Fruit fly (Drosophila melanogaster) whole organism, wandering third instar larva: Measurements from ENCODE around the gene CG11837.
A peak's percentile ranks its signal among the peaks of the same experiment; 100 is the strongest.

Experiments used
- CG9705 ChIP-seq: fragments of 200-800 bp; sonication (Bioruptor generic); optimal IDR thresholded peaks from 2 replicates; lab custom pipeline; 2018; ENCODE audit warnings: missing biosample characterization, mild to moderate bottlenecking, missing genetic modification characterization
- Rel ChIP-seq, 2 experiments: fragments of 200-800 bp; sonication (Bioruptor generic) in 1 of 2; optimal IDR thresholded peaks; 2 replicates in 1 of 2; 3 replicates in 1 of 2; lab custom pipeline; 2016 to 2019; ENCODE audit warnings: mild to moderate bottlenecking in 2 of 2, missing biosample characterization in 2 of 2, missing genetic modification characterization in 2 of 2, moderate library complexity in 1 of 2
- dl ChIP-seq, 2 experiments: fragments of 175-275, 200-275 bp in 1 of 2; fragments of 200-275 bp in 1 of 2; sonication (Bioruptor generic); optimal IDR thresholded peaks; lab custom pipeline; 2018; ENCODE audit warnings: mild to moderate bottlenecking in 2 of 2, missing biosample characterization in 2 of 2, missing genetic modification characterization in 2 of 2, moderate library complexity in 2 of 2; ENCODE audit not compliant: partially characterized antibody in 2 of 2, insufficient read depth in 1 of 2
- foxo ChIP-seq, 2 experiments: fragments of 200-800 bp; sonication (Bioruptor generic); optimal IDR thresholded peaks; 2 replicates in 1 of 2; 3 replicates in 1 of 2; lab custom pipeline; 2016 to 2017; ENCODE audit warnings: missing biosample characterization in 2 of 2, missing genetic modification characterization in 2 of 2
- h ChIP-seq: fragments of 200-800 bp; sonication (Bioruptor generic); optimal IDR thresholded peaks from 3 replicates; lab custom pipeline; 2016; ENCODE audit warnings: missing biosample characterization, mild to moderate bottlenecking, missing genetic modification characterization
- pan ChIP-seq: fragments of >200 bp; optimal IDR thresholded peaks from 2 replicates; lab custom pipeline; 2017

DNA sequence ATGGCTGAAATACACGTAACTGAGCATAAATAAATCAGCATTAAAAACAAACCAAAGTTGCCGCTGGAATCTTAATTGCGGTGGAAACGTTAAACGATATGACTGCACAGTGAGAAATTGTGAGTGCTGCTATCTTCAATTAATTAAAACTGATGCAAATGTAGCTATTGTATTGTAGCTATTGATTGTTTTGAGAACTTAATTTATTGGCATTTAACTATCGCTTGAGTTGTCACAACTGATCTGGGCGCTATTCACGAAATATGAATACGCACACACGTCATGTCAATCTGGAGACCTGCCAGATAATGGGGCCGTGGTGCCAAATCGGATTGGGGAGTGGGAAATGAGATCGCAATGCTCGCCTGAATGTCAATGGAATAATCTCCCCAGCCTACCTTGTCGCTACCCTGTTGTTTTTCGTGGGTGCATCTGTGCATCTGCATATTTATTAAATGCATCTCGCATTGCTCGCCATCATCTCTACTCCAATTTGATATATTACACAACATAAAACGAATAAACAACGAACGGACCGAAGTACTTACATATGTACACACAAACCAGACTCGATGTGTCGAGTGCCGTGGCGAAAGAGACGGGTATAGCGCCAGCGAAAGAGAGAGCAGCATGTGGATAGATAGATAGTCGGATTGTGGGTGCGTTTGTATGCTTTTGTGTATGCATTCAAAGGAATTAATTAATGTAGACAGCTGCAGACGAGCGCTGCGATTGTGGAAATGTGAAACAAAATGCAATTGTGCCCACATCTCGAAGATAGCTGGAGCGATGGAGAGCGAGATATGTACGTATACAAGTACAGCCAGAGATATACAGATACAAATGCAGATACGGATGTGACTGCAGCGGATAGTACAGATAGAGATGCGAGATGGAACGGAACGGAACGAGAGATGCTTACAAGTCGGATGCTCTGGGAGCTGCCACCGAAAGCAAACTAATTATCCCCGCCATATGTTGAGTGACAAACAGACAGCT lies 34.5 kb downstream of the CG11837 start:
- TF ChIP-seq foxo (GFP tag; optimal IDR thresholded peaks at IDR 0.05; lab: Kevin White, UChicago) (peak in 1 of 2 experiments; percentile 45), pan (lab: Kevin White, UChicago) (no peak), Rel (GFP tag; optimal IDR thresholded peaks at IDR 0.05; lab: Kevin White, UChicago) (no peak), Rel (tag; optimal IDR thresholded peaks at IDR 0.05; lab: Kevin White, UChicago) (no peak), CG9705 (GFP tag; lab: Kevin White, UChicago) (no peak), h (no peak), dl (GFP tag; optimal IDR thresholded peaks at IDR 0.05; lab: Kevin White, UChicago; ENCODE audit: insufficient read depth in 1 of 2, partially characterized antibody in 2 of 2) (no peak)
